Fruit fly (Drosophila melanogaster) whole organism: Measurements from ENCODE around the gene Trmt112.

Experiments
- CG8478 ChIP-seq: fragments of >200 bp; optimal IDR thresholded peaks from 2 replicates; lab custom pipeline; 2018; ENCODE audit warnings: inconsistent platforms
- pan ChIP-seq: fragments of >200 bp; optimal IDR thresholded peaks from 2 replicates; lab custom pipeline; 2017
- psq ChIP-seq: fragments of >200 bp; optimal IDR thresholded peaks from 2 replicates; lab custom pipeline; 2017
- usp ChIP-seq: fragments of >200 bp; optimal IDR thresholded peaks from 2 replicates; lab custom pipeline; 2017; ENCODE audit warnings: missing biosample characterization, missing genetic modification characterization, mixed read lengths

DNA sequence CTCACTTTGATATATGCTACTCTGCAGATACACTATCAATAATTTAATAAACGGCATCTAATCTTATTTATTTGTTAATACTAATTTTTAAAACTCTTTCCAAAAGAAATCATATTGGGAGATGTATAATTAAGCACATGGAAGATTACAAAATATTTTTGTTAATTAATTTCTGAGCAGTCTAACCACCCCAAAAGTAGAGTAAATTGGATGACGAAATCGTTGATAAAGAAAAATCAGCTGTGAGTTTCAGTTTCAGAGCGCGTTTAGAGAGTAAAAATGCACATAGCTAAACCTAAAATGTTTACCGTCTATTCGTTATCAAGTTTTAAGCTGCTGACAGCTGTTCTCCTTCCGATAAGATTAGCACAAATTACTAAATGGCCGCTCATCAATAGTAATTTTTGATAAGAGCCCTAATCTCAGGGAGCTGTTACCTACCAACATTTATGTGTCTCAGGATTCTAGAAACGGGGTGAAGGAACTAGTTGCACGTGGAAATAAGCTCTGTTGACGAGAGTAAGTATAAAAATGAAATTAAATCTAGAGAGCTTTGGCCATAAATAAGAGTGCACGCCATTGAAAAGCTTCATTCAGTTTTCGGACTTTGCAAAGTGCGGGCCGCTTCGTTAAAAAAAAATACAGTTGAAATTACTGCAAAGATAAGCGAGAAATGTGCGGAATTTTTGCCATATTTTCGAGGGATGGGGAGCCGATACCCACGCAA is 43.9 kb downstream of the Trmt112 start, which contains the start of the genes chb and AsnS:
- TF ChIP-seq psq (lab: Kevin White, UChicago) (no peak), pan (lab: Kevin White, UChicago) (no peak), CG8478 (no peak), usp (GFP tag; lab: Kevin White, UChicago) (no peak)
